Worm (Caenorhabditis elegans) whole organism, young adult: ENCODE measurements around the gene K04C2.5.

Experiments used
- C06A6.2 ChIP-seq: fragments of 200-800 bp; sonication (Bioruptor generic); conservative IDR thresholded peaks from 2 replicates; pipeline ENCODE4 v1.3.6; 2022; ENCODE audit warnings: missing genetic modification characterization, missing compliant biosample characterization
- F33H1.4 ChIP-seq: fragments of 200-800 bp; sonication (Bioruptor generic); IDR thresholded peaks from 2 replicates; pipeline ENCODE4 v1.3.6; 2022; ENCODE audit warnings: missing genetic modification reagents, missing genetic modification characterization, missing compliant biosample characterization
- F39B2.1 ChIP-seq: fragments of 200-800 bp; sonication (Bioruptor generic); IDR thresholded peaks from 2 replicates; pipeline ENCODE4 v1.3.6; 2022; ENCODE audit warnings: missing genetic modification reagents, missing genetic modification characterization, missing compliant biosample characterization
- F55B11.4 ChIP-seq: sonication (generic microtip); optimal IDR thresholded peaks from 2 replicates; lab custom pipeline; 2016; ENCODE audit warnings: missing compliant biosample characterization, missing genetic modification characterization, borderline replicate concordance; ENCODE audit not compliant: insufficient read depth
- F57A8.1 ChIP-seq: fragments of 200-800 bp; sonication (Bioruptor generic); optimal IDR thresholded peaks from 2 replicates; lab custom pipeline; 2018; ENCODE audit warnings: mild to moderate bottlenecking, missing genetic modification characterization, moderate library complexity, missing compliant biosample characterization
- K11D2.4 ChIP-seq: fragments of 200-800 bp; sonication (Bioruptor generic); IDR thresholded peaks from 2 replicates; pipeline ENCODE4 v1.3.6; 2022; ENCODE audit warnings: missing genetic modification reagents, missing genetic modification characterization, missing compliant biosample characterization
- K12H6.12 ChIP-seq: fragments of 200-800 bp; sonication (Bioruptor generic); optimal IDR thresholded peaks from 2 replicates; lab custom pipeline; 2018; ENCODE audit warnings: mild to moderate bottlenecking, missing genetic modification characterization, missing compliant biosample characterization
- Y53G8AR.9 ChIP-seq: fragments of 200-800 bp; sonication (Bioruptor generic); conservative IDR thresholded peaks from 2 replicates; pipeline ENCODE4 v1.3.6; 2022; ENCODE audit warnings: missing genetic modification reagents, missing genetic modification characterization, missing compliant biosample characterization
- Y56A3A.18 ChIP-seq: fragments of 200-800 bp; sonication (Bioruptor generic); IDR thresholded peaks from 2 replicates; pipeline ENCODE4 v1.3.6; 2022; ENCODE audit warnings: missing genetic modification reagents, missing genetic modification characterization, missing compliant biosample characterization
- ZK185.1 ChIP-seq: sonication (generic microtip); optimal IDR thresholded peaks from 2 replicates; lab custom pipeline; 2016; ENCODE audit warnings: mild to moderate bottlenecking, missing genetic modification characterization, missing compliant biosample characterization; ENCODE audit not compliant: poor library complexity, severe bottlenecking
- aptf-2 ChIP-seq: fragments of 200-800 bp; sonication (Bioruptor generic); conservative IDR thresholded peaks from 2 replicates; pipeline ENCODE4 v1.3.6; 2022; ENCODE audit warnings: missing genetic modification reagents, missing genetic modification characterization, missing compliant biosample characterization
- atf-7 ChIP-seq: sonication (generic microtip); optimal IDR thresholded peaks from 2 replicates; lab custom pipeline; 2017; ENCODE audit warnings: mild to moderate bottlenecking, missing genetic modification characterization, missing compliant biosample characterization
- ccch-3 ChIP-seq: fragments of 200-800 bp; sonication (Bioruptor generic); optimal IDR thresholded peaks from 2 replicates; lab custom pipeline; 2018; ENCODE audit warnings: mild to moderate bottlenecking, missing genetic modification characterization, missing compliant biosample characterization
- cebp-2 ChIP-seq: fragments of 200-800 bp; sonication (Bioruptor generic); IDR thresholded peaks from 2 replicates; pipeline ENCODE4 v1.3.6; 2022; ENCODE audit warnings: missing genetic modification characterization, missing compliant biosample characterization
- ceh-100 ChIP-seq: fragments of 200-800 bp; sonication (Bioruptor generic); IDR thresholded peaks from 2 replicates; pipeline ENCODE4 v1.3.6; 2022; ENCODE audit warnings: missing genetic modification reagents, missing genetic modification characterization, missing compliant biosample characterization
- ceh-40 ChIP-seq: fragments of 200-800 bp; sonication (Bioruptor generic); IDR thresholded peaks from 2 replicates; pipeline ENCODE4 v1.3.6; 2022; ENCODE audit warnings: missing genetic modification characterization, missing compliant biosample characterization
- ceh-58 ChIP-seq: fragments of 200-800 bp; sonication (Bioruptor generic); IDR thresholded peaks from 2 replicates; pipeline ENCODE4 v1.3.6; 2022; ENCODE audit warnings: missing genetic modification characterization, missing compliant biosample characterization
- ceh-79 ChIP-seq: sonication (generic microtip); optimal IDR thresholded peaks from 2 replicates; lab custom pipeline; 2017; ENCODE audit warnings: mild to moderate bottlenecking, missing genetic modification characterization, missing compliant biosample characterization
- dpff-1 ChIP-seq: sonication (generic microtip); optimal IDR thresholded peaks from 2 replicates; lab custom pipeline; 2017; ENCODE audit warnings: mild to moderate bottlenecking, missing genetic modification characterization, missing compliant biosample characterization
- dpl-1 ChIP-seq: fragments of 150-350 bp; optimal IDR thresholded peaks from 2 replicates; lab custom pipeline; 2014; ENCODE audit warnings: missing biosample characterization, missing genetic modification reagents, missing genetic modification characterization
- egl-44 ChIP-seq: fragments of 200-800 bp; sonication (Bioruptor generic); IDR thresholded peaks from 2 replicates; pipeline ENCODE4 v1.3.6; 2022; ENCODE audit warnings: missing genetic modification reagents, missing genetic modification characterization, missing compliant biosample characterization
- ets-4 ChIP-seq: fragments of 200-800 bp; sonication (Bioruptor generic); optimal IDR thresholded peaks from 2 replicates; lab custom pipeline; 2018; ENCODE audit warnings: mild to moderate bottlenecking, missing genetic modification characterization, missing compliant biosample characterization
- gei-17 ChIP-seq: fragments of 200-800 bp; sonication (Bioruptor generic); optimal IDR thresholded peaks from 2 replicates; lab custom pipeline; 2018; ENCODE audit warnings: mild to moderate bottlenecking, missing genetic modification characterization, missing compliant biosample characterization
- him-1 ChIP-seq: sonication (generic microtip); optimal IDR thresholded peaks from 2 replicates; lab custom pipeline; 2016; ENCODE audit warnings: missing genotype, missing genetic modification reagents, missing genetic modification characterization, missing compliant biosample characterization
- hmg-1.2 ChIP-seq: fragments of 200-800 bp; sonication (Bioruptor generic); IDR thresholded peaks from 2 replicates; pipeline ENCODE4 v1.3.6; 2022; ENCODE audit warnings: missing genetic modification reagents, missing genetic modification characterization, missing compliant biosample characterization
- hmg-20 ChIP-seq: fragments of 200-800 bp; sonication (Bioruptor generic); IDR thresholded peaks from 2 replicates; pipeline ENCODE4 v1.3.6; 2022; ENCODE audit warnings: missing genetic modification reagents, missing genetic modification characterization, missing compliant biosample characterization
- hsf-1 ChIP-seq: fragments of 200-800 bp; sonication (Bioruptor generic); IDR thresholded peaks from 2 replicates; pipeline ENCODE4 v1.3.6; 2022; ENCODE audit warnings: missing genetic modification reagents, missing genetic modification characterization, missing compliant biosample characterization
- lin-54 ChIP-seq: fragments of 200-800 bp; sonication (Bioruptor generic); optimal IDR thresholded peaks from 2 replicates; lab custom pipeline; 2018; ENCODE audit warnings: mild to moderate bottlenecking, missing genetic modification characterization, missing compliant biosample characterization
- lir-1 ChIP-seq: fragments of 200-800 bp; sonication (Bioruptor generic); conservative IDR thresholded peaks from 2 replicates; pipeline ENCODE4 v1.3.6; 2022; ENCODE audit warnings: missing genetic modification reagents, missing genetic modification characterization, missing compliant biosample characterization
- lsl-1 ChIP-seq: fragments of 200-800 bp; sonication (Bioruptor generic); optimal IDR thresholded peaks from 2 replicates; lab custom pipeline; 2018; ENCODE audit warnings: mild to moderate bottlenecking, missing genetic modification characterization, moderate library complexity, missing compliant biosample characterization
- madf-10 ChIP-seq: sonication (generic microtip); optimal IDR thresholded peaks from 2 replicates; lab custom pipeline; 2016; ENCODE audit warnings: mild to moderate bottlenecking, missing genetic modification characterization, missing compliant biosample characterization
- madf-8 ChIP-seq: fragments of 200-800 bp; sonication (Bioruptor generic); conservative IDR thresholded peaks from 2 replicates; pipeline ENCODE4 v1.3.6; 2022; ENCODE audit warnings: missing genetic modification reagents, missing genetic modification characterization, missing compliant biosample characterization
- mcd-1 ChIP-seq: fragments of 200-800 bp; sonication (Bioruptor generic); IDR thresholded peaks from 2 replicates; pipeline ENCODE4 v1.3.6; 2022; ENCODE audit warnings: missing genetic modification reagents, missing genetic modification characterization, missing compliant biosample characterization
- mes-4 ChIP-seq: sonication (generic microtip); optimal IDR thresholded peaks from 2 replicates; lab custom pipeline; 2016; ENCODE audit warnings: missing genotype, missing genetic modification characterization, missing compliant biosample characterization
- nfya-2 ChIP-seq: fragments of 200-800 bp; sonication (Bioruptor generic); IDR thresholded peaks from 2 replicates; pipeline ENCODE4 v1.3.6; 2022; ENCODE audit warnings: missing genetic modification reagents, missing genetic modification characterization, missing compliant biosample characterization
- nfyb-1 ChIP-seq: fragments of 200-800 bp; sonication (Bioruptor generic); IDR thresholded peaks from 2 replicates; pipeline ENCODE4 v1.3.6; 2022; ENCODE audit warnings: missing genetic modification reagents, missing genetic modification characterization, missing compliant biosample characterization
- nhr-120 ChIP-seq: fragments of 200-800 bp; sonication (Bioruptor generic); IDR thresholded peaks from 2 replicates; pipeline ENCODE4 v1.3.6; 2022; ENCODE audit warnings: missing genetic modification characterization, missing compliant biosample characterization
- nhr-90 ChIP-seq: sonication (generic microtip); optimal IDR thresholded peaks from 2 replicates; lab custom pipeline; 2016; ENCODE audit warnings: missing genotype, mild to moderate bottlenecking, missing genetic modification characterization, missing compliant biosample characterization
- pbrm-1 ChIP-seq: fragments of 200-800 bp; sonication (Bioruptor generic); IDR thresholded peaks from 2 replicates; pipeline ENCODE4 v1.3.6; 2022; ENCODE audit warnings: missing genetic modification reagents, missing genetic modification characterization, missing compliant biosample characterization
- pha-4 ChIP-seq: fragments of 150-350 bp; sonication (generic microtip); optimal IDR thresholded peaks from 2 replicates; lab custom pipeline; 2014; ENCODE audit warnings: missing biosample characterization, missing genetic modification reagents, missing genetic modification characterization
- rcor-1 ChIP-seq: fragments of 200-800 bp; sonication (Bioruptor generic); IDR thresholded peaks from 2 replicates; pipeline ENCODE4 v1.3.6; 2022; ENCODE audit warnings: missing genetic modification reagents, missing genetic modification characterization, missing compliant biosample characterization
- snpc-3.4 ChIP-seq: sonication (generic microtip); optimal IDR thresholded peaks from 2 replicates; lab custom pipeline; 2017; ENCODE audit warnings: missing genetic modification characterization, mild to moderate bottlenecking, missing compliant biosample characterization, antibody characterized with exemption, moderate library complexity, missing genotype, missing genetic modification reagents
- somi-1 ChIP-seq: fragments of 200-800 bp; sonication (Bioruptor generic); optimal IDR thresholded peaks from 2 replicates; lab custom pipeline; 2018; ENCODE audit warnings: mild to moderate bottlenecking, missing genetic modification characterization, missing compliant biosample characterization
- sptf-2 ChIP-seq: fragments of 200-800 bp; sonication (Bioruptor generic); optimal IDR thresholded peaks from 2 replicates; lab custom pipeline; 2018; ENCODE audit warnings: mild to moderate bottlenecking, missing genetic modification characterization, missing compliant biosample characterization
- tbx-9 ChIP-seq: sonication (generic microtip); optimal IDR thresholded peaks from 2 replicates; lab custom pipeline; 2016; ENCODE audit warnings: borderline replicate concordance, missing genetic modification characterization, inconsistent platforms, missing compliant biosample characterization
- unc-130 ChIP-seq: sonication (generic microtip); optimal IDR thresholded peaks from 2 replicates; lab custom pipeline; 2016; ENCODE audit warnings: missing genetic modification reagents, missing genetic modification characterization, missing compliant biosample characterization
- unc-62 ChIP-seq: fragments of 150-350 bp; optimal IDR thresholded peaks from 2 replicates; lab custom pipeline; 2014; ENCODE audit warnings: missing biosample characterization, missing genetic modification reagents, missing genetic modification characterization
- xnd-1 ChIP-seq: sonication (generic microtip); optimal IDR thresholded peaks from 2 replicates; lab custom pipeline; 2016; ENCODE audit warnings: missing genotype, missing genetic modification reagents, missing genetic modification characterization, missing compliant biosample characterization
- ztf-18 ChIP-seq: sonication (generic microtip); optimal IDR thresholded peaks from 2 replicates; lab custom pipeline; 2016; ENCODE audit warnings: missing genotype, mild to moderate bottlenecking, missing genetic modification characterization, missing compliant biosample characterization

K04C2.5 gene

ce11 chrIII:6887574-6887973 is 3.9 kb downstream of the K04C2.5 start (continued):
- TF ChIP-seq C06A6.2 (GFP tag; lab: Robert Waterston, UW) (peak; percentile 62), ceh-40 (GFP tag; lab: Robert Waterston, UW) (0 out of 2 replicates have a peak, but pooled peaks have one; percentile 62), gei-17 (GFP tag; lab: Kevin White, UChicago) (no peak), tbx-9 (no peak), lsl-1 (peak; percentile 39), hsf-1 (GFP tag; lab: Robert Waterston, UW) (peak; percentile 64; the same call in 1 of the 2 replicates), dpl-1 (GFP tag; lab: Kevin White, UChicago) (no peak), unc-130 (GFP tag; lab: Kevin White, UChicago) (peak; percentile 75), Y56A3A.18 (peak; percentile 92), lir-1 (GFP tag; lab: Robert Waterston, UW) (peak; percentile 38; the same call in 1 of the 2 replicates), ceh-58 (GFP tag; lab: Robert Waterston, UW) (no peak), mcd-1 (GFP tag; lab: Robert Waterston, UW) (no peak; the same call in 1 of the 2 replicates), pha-4 (tag; lab: Kevin White, UChicago) (no peak), K12H6.12 (tag; lab: Kevin White, UChicago) (peak; percentile 53), ccch-3 (GFP tag; lab: Kevin White, UChicago) (no peak), dpff-1 (no peak), F39B2.1 (GFP tag; lab: Robert Waterston, UW) (no peak), mes-4 (peak; percentile 62), sptf-2 (GFP tag; lab: Kevin White, UChicago) (no peak), madf-10 (tag; lab: Kevin White, UChicago) (peak; percentile 57), him-1 (tag; lab: Kevin White, UChicago) (peak; percentile 43), nfyb-1 (peak; percentile 81), F57A8.1 (GFP tag; lab: Kevin White, UChicago) (no peak), hmg-1.2 (GFP tag; lab: Robert Waterston, UW) (peak; percentile 85), pbrm-1 (GFP tag; lab: Robert Waterston, UW) (peak; percentile 85), unc-62 (no peak), rcor-1 (GFP tag; lab: Robert Waterston, UW) (peak; percentile 76), somi-1 (peak; percentile 26), snpc-3.4 (peak; percentile 81), ets-4 (GFP tag; lab: Kevin White, UChicago) (no peak), egl-44 (peak; percentile 70; the same call in 1 of the 2 replicates), nfya-2 (GFP tag; lab: Robert Waterston, UW) (no peak), ZK185.1 (peak; percentile 75), cebp-2 (GFP tag; lab: Robert Waterston, UW) (no peak), ceh-100 (0 out of 2 replicates have a peak, but pooled peaks have one; percentile 56), Y53G8AR.9 (GFP tag; lab: Robert Waterston, UW) (peak; percentile 62; the same call in 1 of the 2 replicates), K11D2.4 (GFP tag; lab: Robert Waterston, UW) (no peak; the same call in 1 of the 2 replicates), ztf-18 (peak; percentile 78), lin-54 (no peak), nhr-90 (tag; lab: Kevin White, UChicago) (peak; percentile 86), xnd-1 (tag; lab: Kevin White, UChicago) (no peak), ceh-79 (tag; lab: Kevin White, UChicago) (no peak), F33H1.4 (peak; percentile 37; the same call in 1 of the 2 replicates), madf-8 (GFP tag; lab: Robert Waterston, UW) (0 out of 2 replicates have a peak, but pooled peaks have one; percentile 18), hmg-20 (GFP tag; lab: Robert Waterston, UW) (peak; percentile 70; the same call in 1 of the 2 replicates), aptf-2 (GFP tag; lab: Robert Waterston, UW) (0 out of 2 replicates have a peak, but pooled peaks have one; percentile 30), F55B11.4 (tag; lab: Kevin White, UChicago) (no peak), atf-7 (tag; lab: Kevin White, UChicago) (no peak), nhr-120 (GFP tag; lab: Robert Waterston, UW) (0 out of 2 replicates have a peak, but pooled peaks have one; percentile 40)
